Worm (Caenorhabditis elegans) whole organism, young adult: ENCODE results near the gene Y14H12A.2.

Source experiments
- B0336.3 ChIP-seq: fragments of 200-800 bp; sonication (Bioruptor generic); IDR thresholded peaks from 2 replicates; pipeline ENCODE4 v1.3.6; 2022; ENCODE audit warnings: missing genetic modification characterization, missing compliant biosample characterization
- F23B12.7 ChIP-seq: sonication (generic microtip); optimal IDR thresholded peaks from 2 replicates; lab custom pipeline; 2017; ENCODE audit warnings: missing genetic modification characterization, mild to moderate bottlenecking, missing compliant biosample characterization, antibody characterized with exemption, moderate library complexity; ENCODE audit not compliant: insufficient read depth
- F33H1.4 ChIP-seq: fragments of 200-800 bp; sonication (Bioruptor generic); IDR thresholded peaks from 2 replicates; pipeline ENCODE4 v1.3.6; 2022; ENCODE audit warnings: missing genetic modification reagents, missing genetic modification characterization, missing compliant biosample characterization
- F52B5.7 ChIP-seq: sonication (generic microtip); optimal IDR thresholded peaks from 2 replicates; lab custom pipeline; 2016; ENCODE audit warnings: mild to moderate bottlenecking, missing genetic modification characterization, missing compliant biosample characterization
- F55B11.4 ChIP-seq: sonication (generic microtip); optimal IDR thresholded peaks from 2 replicates; lab custom pipeline; 2016; ENCODE audit warnings: missing compliant biosample characterization, missing genetic modification characterization, borderline replicate concordance; ENCODE audit not compliant: insufficient read depth
- F57A8.1 ChIP-seq: fragments of 200-800 bp; sonication (Bioruptor generic); optimal IDR thresholded peaks from 2 replicates; lab custom pipeline; 2018; ENCODE audit warnings: mild to moderate bottlenecking, missing genetic modification characterization, moderate library complexity, missing compliant biosample characterization
- T07F8.4 ChIP-seq: sonication (generic microtip); optimal IDR thresholded peaks from 2 replicates; lab custom pipeline; 2016; ENCODE audit warnings: mild to moderate bottlenecking, missing genetic modification characterization, moderate library complexity, missing compliant biosample characterization
- Y56A3A.18 ChIP-seq: fragments of 200-800 bp; sonication (Bioruptor generic); IDR thresholded peaks from 2 replicates; pipeline ENCODE4 v1.3.6; 2022; ENCODE audit warnings: missing genetic modification reagents, missing genetic modification characterization, missing compliant biosample characterization
- athp-1 ChIP-seq: sonication (generic microtip); optimal IDR thresholded peaks from 2 replicates; lab custom pipeline; 2017; ENCODE audit warnings: mild to moderate bottlenecking, missing genetic modification characterization, missing compliant biosample characterization
- cebp-1 ChIP-seq, 2 experiments: fragments of 200-800 bp in 1 of 2; sonication (Bioruptor generic) in 1 of 2; sonication (generic microtip) in 1 of 2; IDR thresholded peaks in 1 of 2; optimal IDR thresholded peaks in 1 of 2; 2 replicates each; pipeline versions ENCODE4 v1.3.6 to Lab custom; 2017 to 2022; ENCODE audit warnings: missing compliant biosample characterization in 2 of 2, missing genetic modification characterization in 2 of 2, mild to moderate bottlenecking in 1 of 2, missing genetic modification reagents in 1 of 2, moderate library complexity in 1 of 2
- ceh-27 ChIP-seq: fragments of 200-800 bp; sonication (Bioruptor generic); optimal IDR thresholded peaks from 2 replicates; lab custom pipeline; 2018; ENCODE audit warnings: mild to moderate bottlenecking, missing genetic modification characterization, moderate library complexity, missing compliant biosample characterization
- ceh-91 ChIP-seq: fragments of 200-800 bp; sonication (Bioruptor generic); IDR thresholded peaks from 2 replicates; pipeline ENCODE4 v1.3.6; 2022; ENCODE audit warnings: missing genetic modification reagents, missing genetic modification characterization, missing compliant biosample characterization
- die-1 ChIP-seq: sonication (generic microtip); optimal IDR thresholded peaks from 2 replicates; lab custom pipeline; 2016; ENCODE audit warnings: missing genotype, mild to moderate bottlenecking, missing genetic modification characterization, missing compliant biosample characterization
- egl-18 ChIP-seq: fragments of 200-800 bp; sonication (Bioruptor generic); IDR thresholded peaks from 2 replicates; pipeline ENCODE4 v1.3.6; 2022; ENCODE audit warnings: missing genetic modification reagents, missing genetic modification characterization, missing compliant biosample characterization
- ets-4 ChIP-seq: fragments of 200-800 bp; sonication (Bioruptor generic); optimal IDR thresholded peaks from 2 replicates; lab custom pipeline; 2018; ENCODE audit warnings: mild to moderate bottlenecking, missing genetic modification characterization, missing compliant biosample characterization
- him-1 ChIP-seq: sonication (generic microtip); optimal IDR thresholded peaks from 2 replicates; lab custom pipeline; 2016; ENCODE audit warnings: missing genotype, missing genetic modification reagents, missing genetic modification characterization, missing compliant biosample characterization
- hsf-1 ChIP-seq: fragments of 200-800 bp; sonication (Bioruptor generic); IDR thresholded peaks from 2 replicates; pipeline ENCODE4 v1.3.6; 2022; ENCODE audit warnings: missing genetic modification reagents, missing genetic modification characterization, missing compliant biosample characterization
- let-526 ChIP-seq: fragments of 200-800 bp; sonication (Bioruptor generic); IDR thresholded peaks from 2 replicates; pipeline ENCODE4 v1.3.6; 2022; ENCODE audit warnings: missing genetic modification reagents, missing genetic modification characterization, missing compliant biosample characterization
- let-607 ChIP-seq, 2 experiments: fragments of 200-800 bp in 1 of 2; sonication (Bioruptor generic) in 1 of 2; sonication (generic microtip) in 1 of 2; optimal IDR thresholded peaks; 2 replicates each; lab custom pipeline; 2016 to 2018; ENCODE audit warnings: mild to moderate bottlenecking in 2 of 2, missing compliant biosample characterization in 2 of 2, missing genetic modification characterization in 2 of 2, moderate library complexity in 2 of 2, missing genotype in 1 of 2
- lin-40 ChIP-seq: sonication (generic microtip); optimal IDR thresholded peaks from 2 replicates; lab custom pipeline; 2016; ENCODE audit warnings: missing genetic modification characterization, mild to moderate bottlenecking, missing compliant biosample characterization, missing genotype, missing genetic modification reagents
- lir-1 ChIP-seq: fragments of 200-800 bp; sonication (Bioruptor generic); conservative IDR thresholded peaks from 2 replicates; pipeline ENCODE4 v1.3.6; 2022; ENCODE audit warnings: missing genetic modification reagents, missing genetic modification characterization, missing compliant biosample characterization
- lsy-27 ChIP-seq: sonication (generic microtip); optimal IDR thresholded peaks from 2 replicates; lab custom pipeline; 2017; ENCODE audit warnings: missing genetic modification characterization, mild to moderate bottlenecking, missing compliant biosample characterization, antibody characterized with exemption, missing genotype, borderline replicate concordance; ENCODE audit not compliant: insufficient read depth
- mcd-1 ChIP-seq: fragments of 200-800 bp; sonication (Bioruptor generic); IDR thresholded peaks from 2 replicates; pipeline ENCODE4 v1.3.6; 2022; ENCODE audit warnings: missing genetic modification reagents, missing genetic modification characterization, missing compliant biosample characterization
- mxl-1 ChIP-seq: sonication (generic microtip); optimal IDR thresholded peaks from 2 replicates; lab custom pipeline; 2016; ENCODE audit warnings: missing genetic modification characterization, missing compliant biosample characterization
- nhr-27 ChIP-seq: fragments of 200-800 bp; sonication (Bioruptor generic); optimal IDR thresholded peaks from 2 replicates; lab custom pipeline; 2018; ENCODE audit warnings: mild to moderate bottlenecking, missing genetic modification characterization, moderate library complexity, missing compliant biosample characterization
- rpc-1 ChIP-seq, 2 experiments: fragments of 150-350 bp in 1 of 2; sonication (generic microtip) in 1 of 2; optimal IDR thresholded peaks; 2 replicates each; lab custom pipeline; 2014 to 2018; ENCODE audit warnings: missing biosample characterization in 1 of 2, missing genetic modification characterization in 1 of 2, missing genetic modification reagents in 1 of 2, missing genotype in 1 of 2
- sdz-38 ChIP-seq: sonication (generic microtip); optimal IDR thresholded peaks from 2 replicates; lab custom pipeline; 2016; ENCODE audit warnings: missing genotype, missing genetic modification characterization, missing compliant biosample characterization
- snpc-4 ChIP-seq, 5 experiments: fragments of 150-350 bp in 1 of 5; sonication (generic microtip) in 4 of 5; optimal IDR thresholded peaks; 2 replicates each; lab custom pipeline; 2014 to 2018; ENCODE audit warnings: missing genetic modification characterization in 5 of 5, missing biosample characterization in 3 of 5, antibody characterized with exemption in 2 of 5, mild to moderate bottlenecking in 2 of 5, missing compliant biosample characterization in 2 of 5, missing genotype in 2 of 5, moderate library complexity in 2 of 5, missing genetic modification reagents in 1 of 5
- somi-1 ChIP-seq: fragments of 200-800 bp; sonication (Bioruptor generic); optimal IDR thresholded peaks from 2 replicates; lab custom pipeline; 2018; ENCODE audit warnings: mild to moderate bottlenecking, missing genetic modification characterization, missing compliant biosample characterization
- tbx-9 ChIP-seq: sonication (generic microtip); optimal IDR thresholded peaks from 2 replicates; lab custom pipeline; 2016; ENCODE audit warnings: borderline replicate concordance, missing genetic modification characterization, inconsistent platforms, missing compliant biosample characterization
- unc-130 ChIP-seq: sonication (generic microtip); optimal IDR thresholded peaks from 2 replicates; lab custom pipeline; 2016; ENCODE audit warnings: missing genetic modification reagents, missing genetic modification characterization, missing compliant biosample characterization
- zfh-2 ChIP-seq: fragments of 200-800 bp; sonication (Bioruptor generic); conservative IDR thresholded peaks from 2 replicates; pipeline ENCODE4 v1.3.6; 2022; ENCODE audit warnings: missing genetic modification reagents, missing genetic modification characterization, missing compliant biosample characterization
- ztf-26 ChIP-seq: sonication (generic microtip); optimal IDR thresholded peaks from 2 replicates; lab custom pipeline; 2017; ENCODE audit warnings: missing genetic modification characterization, missing compliant biosample characterization
- ztf-3 ChIP-seq: fragments of 200-800 bp; sonication (Bioruptor generic); optimal IDR thresholded peaks from 2 replicates; lab custom pipeline; 2018; ENCODE audit warnings: mild to moderate bottlenecking, missing genetic modification characterization, missing compliant biosample characterization

The Y14H12A.2 gene

ce11 chrII:3952368-3952767 lies 37.1 kb downstream of the Y14H12A.2 start:
- TF ChIP-seq unc-130 (GFP tag; lab: Kevin White, UChicago) (no peak), zfh-2 (GFP tag; lab: Robert Waterston, UW) (0 out of 2 replicates have a peak, but pooled peaks have one; percentile 26), hsf-1 (GFP tag; lab: Robert Waterston, UW) (no peak)

- peak; percentile 41 for TF ChIP-seq ceh-27
- TF ChIP-seq lin-40: peak; percentile 54
- TF ChIP-seq ztf-26 (tag; lab: Kevin White, UChicago): peak; percentile 10
- TF ChIP-seq snpc-4 (GFP tag; optimal IDR thresholded peaks at IDR 0.05; lab: Kevin White, UChicago): no peak
- no peak for TF ChIP-seq snpc-4 (tag; optimal IDR thresholded peaks at IDR 0.05; lab: Kevin White, UChicago)
- TF ChIP-seq mxl-1 (tag; lab: Kevin White, UChicago): no peak
- peak; percentile 12 for TF ChIP-seq F23B12.7 (tag; lab: Kevin White, UChicago)
- no peak for TF ChIP-seq athp-1
- peak; percentile 4 for TF ChIP-seq die-1 (tag; lab: Kevin White, UChicago)
- TF ChIP-seq, all 124 proteins: peak for 5
These were observed 38.1 kb downstream of the Y14H12A.2 start for ce11 chrII:3951354-3951753.

- TF ChIP-seq cebp-1 (GFP tag; IDR thresholded peaks at IDR 0.05; lab: Robert Waterston, UW) (no peak), cebp-1 (tag; optimal IDR thresholded peaks at IDR 0.05; lab: Kevin White, UChicago) (no peak), rpc-1 (optimal IDR thresholded peaks at IDR 0.05; lab: Kevin White, UChicago) (no peak), rpc-1 (tag; optimal IDR thresholded peaks at IDR 0.05; lab: Kevin White, UChicago) (no peak), egl-18 (GFP tag; lab: Robert Waterston, UW) (no peak), let-526 (no peak), tbx-9 (tag; lab: Kevin White, UChicago) (no peak), B0336.3 (GFP tag; lab: Robert Waterston, UW) (no peak), F55B11.4 (tag; lab: Kevin White, UChicago) (no peak), him-1 (tag; lab: Kevin White, UChicago) (no peak), ets-4 (GFP tag; lab: Kevin White, UChicago) (no peak), ztf-3 (GFP tag; lab: Kevin White, UChicago) (no peak), lir-1 (GFP tag; lab: Robert Waterston, UW) (no peak), T07F8.4 (tag; lab: Kevin White, UChicago) (no peak), mcd-1 (no peak), sdz-38 (no peak), zfh-2 (GFP tag; lab: Robert Waterston, UW) (no peak), lsy-27 (no peak), F57A8.1 (GFP tag; lab: Kevin White, UChicago) (no peak)
These were observed 39.4 kb downstream of the Y14H12A.2 start, which contains the start of gene sea-2 for ce11 chrII:3950077-3950476. sea-2 (plus strand) TSS chrII:3950377.

ce11 chrII:3948507-3948906 lies 41.0 kb downstream of the Y14H12A.2 start:
- TF ChIP-seq lin-40 (no peak), nhr-27 (tag; lab: Kevin White, UChicago) (no peak), tbx-9 (tag; lab: Kevin White, UChicago) (no peak)

- no peak for TF ChIP-seq rpc-1 (optimal IDR thresholded peaks at IDR 0.05; lab: Kevin White, UChicago)
- TF ChIP-seq rpc-1 (tag; optimal IDR thresholded peaks at IDR 0.05; lab: Kevin White, UChicago): no peak
- TF ChIP-seq let-607 (tag; optimal IDR thresholded peaks at IDR 0.05; lab: Kevin White, UChicago): no peak
- no peak for TF ChIP-seq F33H1.4 (GFP tag; lab: Robert Waterston, UW)
- TF ChIP-seq Y56A3A.18: no peak
- no peak for TF ChIP-seq F52B5.7 (tag; lab: Kevin White, UChicago)
- TF ChIP-seq ceh-91 (GFP tag; lab: Robert Waterston, UW): no peak
- no peak for TF ChIP-seq somi-1
These were observed 42.1 kb downstream of the Y14H12A.2 start for ce11 chrII:3947404-3947803.
